Worm (Caenorhabditis elegans) whole organism, L2 larva: ENCODE data around the gene nlp-60.
A peak's percentile ranks its signal among the peaks of the same experiment; 100 is the strongest.

Source experiments
- C34F6.9 ChIP-seq: fragments of 150-350 bp; optimal IDR thresholded peaks from 2 replicates; lab custom pipeline; 2014; ENCODE audit warnings: missing biosample characterization, missing genetic modification characterization
- F13H6.1 ChIP-seq: sonication (generic microtip); optimal IDR thresholded peaks from 2 replicates; lab custom pipeline; 2016; ENCODE audit warnings: missing genetic modification characterization, missing compliant biosample characterization
- R02D3.7 ChIP-seq: fragments of 150-350 bp; optimal IDR thresholded peaks from 2 replicates; lab custom pipeline; 2014; ENCODE audit warnings: missing biosample characterization, missing genetic modification characterization
- Y55F3AM.14 ChIP-seq: fragments of 200-800 bp; sonication (Bioruptor generic); optimal IDR thresholded peaks from 2 replicates; lab custom pipeline; 2018; ENCODE audit warnings: mild to moderate bottlenecking, missing genetic modification characterization, missing compliant biosample characterization
- ZK546.5 ChIP-seq: sonication (generic microtip); optimal IDR thresholded peaks from 2 replicates; lab custom pipeline; 2017; ENCODE audit warnings: missing biosample characterization, missing genetic modification characterization
- aly-2 ChIP-seq: fragments of 150-350 bp; optimal IDR thresholded peaks from 2 replicates; lab custom pipeline; 2014; ENCODE audit warnings: missing biosample characterization, missing genetic modification characterization
- blmp-1 ChIP-seq: sonication (generic microtip); optimal IDR thresholded peaks from 2 replicates; lab custom pipeline; 2017; ENCODE audit warnings: missing genetic modification characterization, mild to moderate bottlenecking, missing compliant biosample characterization, antibody characterized with exemption, moderate library complexity; ENCODE audit not compliant: insufficient read depth
- ceh-82 ChIP-seq: fragments of 150-350 bp; optimal IDR thresholded peaks from 2 replicates; lab custom pipeline; 2014; ENCODE audit warnings: missing biosample characterization, missing genetic modification characterization
- crh-2 ChIP-seq: sonication (generic microtip); optimal IDR thresholded peaks from 2 replicates; lab custom pipeline; 2017; ENCODE audit warnings: missing biosample characterization, missing genetic modification characterization
- dmd-4 ChIP-seq: sonication (generic microtip); optimal IDR thresholded peaks from 2 replicates; lab custom pipeline; 2017; ENCODE audit warnings: missing biosample characterization, missing genetic modification characterization
- egl-27 ChIP-seq: sonication (generic microtip); optimal IDR thresholded peaks from 3 replicates; lab custom pipeline; 2017; ENCODE audit warnings: missing biosample characterization, missing genetic modification reagents, missing genetic modification characterization
- elt-1 ChIP-seq: fragments of 150-350 bp; optimal IDR thresholded peaks from 2 replicates; lab custom pipeline; 2014; ENCODE audit warnings: missing biosample characterization, missing genetic modification characterization
- elt-3 ChIP-seq: sonication (generic microtip); optimal IDR thresholded peaks from 2 replicates; lab custom pipeline; 2017; ENCODE audit warnings: missing biosample characterization, missing genetic modification characterization
- fos-1 ChIP-seq: fragments of 150-350 bp; optimal IDR thresholded peaks from 2 replicates; lab custom pipeline; 2014; ENCODE audit warnings: missing biosample characterization, missing genetic modification characterization
- gmeb-1 ChIP-seq: fragments of 150-350 bp; optimal IDR thresholded peaks from 2 replicates; lab custom pipeline; 2014; ENCODE audit warnings: missing biosample characterization, missing genetic modification characterization
- lin-11 ChIP-seq: fragments of 150-350 bp; sonication (generic microtip); optimal IDR thresholded peaks from 2 replicates; lab custom pipeline; 2014; ENCODE audit warnings: missing biosample characterization, missing genetic modification characterization, inconsistent platforms, mixed read lengths
- lin-13 ChIP-seq: fragments of 150-350 bp; optimal IDR thresholded peaks from 2 replicates; lab custom pipeline; 2014; ENCODE audit warnings: missing biosample characterization, missing genetic modification reagents, missing genetic modification characterization
- lsy-2 ChIP-seq, 2 experiments: fragments of 150-350 bp in 1 of 2; sonication (generic microtip) in 1 of 2; optimal IDR thresholded peaks; 2 replicates each; lab custom pipeline; 2014 to 2017; ENCODE audit warnings: missing biosample characterization in 2 of 2, missing genetic modification characterization in 2 of 2
- mab-5 ChIP-seq: fragments of 150-350 bp; optimal IDR thresholded peaks from 2 replicates; lab custom pipeline; 2014; ENCODE audit warnings: missing biosample characterization, missing genetic modification characterization
- mbf-1 ChIP-seq: sonication (generic microtip); optimal IDR thresholded peaks from 2 replicates; lab custom pipeline; 2017; ENCODE audit warnings: missing biosample characterization, missing genetic modification characterization
- mdl-1 ChIP-seq, 2 experiments: fragments of 150-350 bp in 1 of 2; sonication (generic microtip) in 1 of 2; optimal IDR thresholded peaks; 2 replicates each; lab custom pipeline; 2017; ENCODE audit warnings: missing biosample characterization in 2 of 2, missing genetic modification characterization in 2 of 2
- nhr-10 ChIP-seq: sonication (generic microtip); optimal IDR thresholded peaks from 2 replicates; lab custom pipeline; 2017; ENCODE audit warnings: missing biosample characterization, missing genetic modification characterization
- nhr-11 ChIP-seq: fragments of 150-350 bp; optimal IDR thresholded peaks from 2 replicates; lab custom pipeline; 2014; ENCODE audit warnings: missing biosample characterization, missing genetic modification characterization
- nhr-12 ChIP-seq: fragments of 150-350 bp; optimal IDR thresholded peaks from 2 replicates; lab custom pipeline; 2014; ENCODE audit warnings: missing biosample characterization, missing genetic modification characterization
- nhr-129 ChIP-seq: fragments of 150-350 bp; optimal IDR thresholded peaks from 2 replicates; lab custom pipeline; 2014; ENCODE audit warnings: missing biosample characterization, missing genetic modification characterization
- nhr-21 ChIP-seq: fragments of 150-350 bp; optimal IDR thresholded peaks from 2 replicates; lab custom pipeline; 2014; ENCODE audit warnings: missing biosample characterization, missing genetic modification characterization
- nhr-23 ChIP-seq: fragments of 150-350 bp; optimal IDR thresholded peaks from 2 replicates; lab custom pipeline; 2014; ENCODE audit warnings: missing biosample characterization, missing genetic modification reagents, missing genetic modification characterization
- nhr-237 ChIP-seq: fragments of 150-350 bp; optimal IDR thresholded peaks from 2 replicates; lab custom pipeline; 2014; ENCODE audit warnings: missing biosample characterization, missing genetic modification characterization
- nhr-25 ChIP-seq: fragments of 150-350 bp; sonication (generic microtip); optimal IDR thresholded peaks from 3 replicates; lab custom pipeline; 2014; ENCODE audit warnings: missing biosample characterization, missing genetic modification characterization
- nhr-6 ChIP-seq: fragments of 150-350 bp; optimal IDR thresholded peaks from 2 replicates; lab custom pipeline; 2014; ENCODE audit warnings: missing biosample characterization, missing genetic modification characterization
- nhr-77 ChIP-seq: fragments of 150-350 bp; optimal IDR thresholded peaks from 2 replicates; lab custom pipeline; 2014; ENCODE audit warnings: missing biosample characterization, missing genetic modification characterization
- peb-1 ChIP-seq: fragments of 150-350 bp; optimal IDR thresholded peaks from 2 replicates; lab custom pipeline; 2014; ENCODE audit warnings: missing biosample characterization, missing genetic modification characterization
- sem-4 ChIP-seq: fragments of 150-350 bp; optimal IDR thresholded peaks from 2 replicates; lab custom pipeline; 2014; ENCODE audit warnings: missing biosample characterization, missing genetic modification reagents, missing genetic modification characterization
- skn-1 ChIP-seq: sonication (generic microtip); optimal IDR thresholded peaks from 2 replicates; lab custom pipeline; 2017; ENCODE audit warnings: missing biosample characterization, missing genetic modification characterization
- sma-3 ChIP-seq: sonication (generic microtip); optimal IDR thresholded peaks from 2 replicates; lab custom pipeline; 2016; ENCODE audit warnings: missing genetic modification reagents, missing genetic modification characterization, missing compliant biosample characterization
- sma-9 ChIP-seq, 2 experiments: fragments of 150-350 bp in 1 of 2; sonication (generic microtip) in 1 of 2; optimal IDR thresholded peaks; 2 replicates each; lab custom pipeline; 2014 to 2016; ENCODE audit warnings: missing genetic modification characterization in 2 of 2, mild to moderate bottlenecking in 1 of 2, missing biosample characterization in 1 of 2, missing compliant biosample characterization in 1 of 2, missing genetic modification reagents in 1 of 2, moderate library complexity in 1 of 2
- unc-39 ChIP-seq: fragments of 150-350 bp; optimal IDR thresholded peaks from 2 replicates; lab custom pipeline; 2014; ENCODE audit warnings: missing biosample characterization, missing genetic modification characterization
- unc-55 ChIP-seq: fragments of 150-350 bp; sonication (generic microtip); optimal IDR thresholded peaks from 3 replicates; lab custom pipeline; 2014; ENCODE audit warnings: missing biosample characterization, missing genetic modification reagents, missing genetic modification characterization
- unc-62 ChIP-seq: fragments of 150-350 bp; optimal IDR thresholded peaks from 2 replicates; lab custom pipeline; 2014; ENCODE audit warnings: missing biosample characterization, missing genetic modification reagents, missing genetic modification characterization
- zag-1 ChIP-seq: fragments of 150-350 bp; optimal IDR thresholded peaks from 2 replicates; lab custom pipeline; 2014; ENCODE audit warnings: missing biosample characterization, missing genetic modification characterization
- ztf-1 ChIP-seq: fragments of 200-800 bp; sonication (Bioruptor generic); conservative IDR thresholded peaks from 2 replicates; pipeline ENCODE4 v1.3.6; 2022; ENCODE audit warnings: missing genetic modification characterization, missing compliant biosample characterization
- ztf-4 ChIP-seq: fragments of 150-350 bp; optimal IDR thresholded peaks from 2 replicates; lab custom pipeline; 2014; ENCODE audit warnings: missing biosample characterization, missing genetic modification characterization

The nlp-60 gene

ce11 chrIV:8705504-8705903 lies 26.4 kb upstream of the nlp-60 start, which contains the start of gene H23L24.4:
H23L24.4 (minus strand) TSS chrIV:8705604.
- no peak for TF ChIP-seq sma-9 (GFP tag; optimal IDR thresholded peaks at IDR 0.05; lab: Kevin White, UChicago)
- no peak for TF ChIP-seq sma-9 (tag; optimal IDR thresholded peaks at IDR 0.05; lab: Kevin White, UChicago)
- TF ChIP-seq ztf-4 (tag; lab: Kevin White, UChicago): no peak
- no peak for TF ChIP-seq nhr-25 (tag; lab: Kevin White, UChicago)
- no peak for TF ChIP-seq blmp-1 (tag; lab: Kevin White, UChicago)
- TF ChIP-seq skn-1: no peak
- TF ChIP-seq lin-13 (GFP tag; lab: Kevin White, UChicago): no peak
- TF ChIP-seq peb-1 (tag; lab: Kevin White, UChicago): no peak
- no peak for TF ChIP-seq R02D3.7
- TF ChIP-seq nhr-129 (tag; lab: Kevin White, UChicago): no peak
- TF ChIP-seq egl-27 (tag; lab: Kevin White, UChicago): no peak
- no peak for TF ChIP-seq unc-39 (tag; lab: Kevin White, UChicago)
- no peak for TF ChIP-seq Y55F3AM.14 (GFP tag; lab: Kevin White, UChicago)
- no peak for TF ChIP-seq ztf-1 (GFP tag; lab: Robert Waterston, UW)
- no peak for TF ChIP-seq ceh-82 (tag; lab: Kevin White, UChicago)
- no peak for TF ChIP-seq mbf-1 (tag; lab: Kevin White, UChicago)
- TF ChIP-seq nhr-237 (tag; lab: Kevin White, UChicago): no peak
- no peak for TF ChIP-seq lin-11 (tag; lab: Kevin White, UChicago)
- TF ChIP-seq sem-4 (tag; lab: Kevin White, UChicago): no peak
- TF ChIP-seq, all 48 proteins: peak for 0

- TF ChIP-seq lin-11 (tag; lab: Kevin White, UChicago) (peak; percentile 1), nhr-129 (tag; lab: Kevin White, UChicago) (no peak), nhr-23 (tag; lab: Kevin White, UChicago) (no peak), egl-27 (tag; lab: Kevin White, UChicago) (no peak)
Measured at ce11 chrIV:8697436-8697835, 18.3 kb upstream of the nlp-60 start, which contains the start of gene ttll-11. ttll-11 (plus strand) TSS chrIV:8697736.

- TF ChIP-seq F13H6.1 (peak; percentile 19), crh-2 (tag; lab: Kevin White, UChicago) (no peak), sma-3 (GFP tag; lab: Kevin White, UChicago) (peak; percentile 15), nhr-10 (no peak), unc-55 (GFP tag; lab: Kevin White, UChicago) (peak; percentile 26), nhr-21 (tag; lab: Kevin White, UChicago) (no peak), R02D3.7 (no peak), peb-1 (tag; lab: Kevin White, UChicago) (no peak), C34F6.9 (peak; percentile 6), mab-5 (no peak), lsy-2 (tag; optimal IDR thresholded peaks at IDR 0.05; lab: Kevin White, UChicago) (peak in 1 of 2 experiments; percentile 31), gmeb-1 (tag; lab: Kevin White, UChicago) (peak; percentile 36), ztf-1 (GFP tag; lab: Robert Waterston, UW) (no peak), nhr-6 (tag; lab: Kevin White, UChicago) (no peak)
Measured at ce11 chrIV:8691486-8691885, 12.4 kb upstream of the nlp-60 start, which contains the start of the genes hst-1 and ints-6. hst-1 (minus strand) TSS chrIV:8691513. ints-6 (plus strand) TSS chrIV:8691745.

- TF ChIP-seq mdl-1 (tag; optimal IDR thresholded peaks at IDR 0.05; lab: Kevin White, UChicago) (peak in 1 of 2 experiments; percentile 75), lsy-2 (tag; optimal IDR thresholded peaks at IDR 0.05; lab: Kevin White, UChicago) (peak; percentile 85 to 94), egl-27 (tag; lab: Kevin White, UChicago) (peak; percentile 66), lin-11 (tag; lab: Kevin White, UChicago) (no peak), skn-1 (no peak), Y55F3AM.14 (GFP tag; lab: Kevin White, UChicago) (no peak), unc-39 (tag; lab: Kevin White, UChicago) (no peak), elt-3 (tag; lab: Kevin White, UChicago) (no peak), nhr-237 (tag; lab: Kevin White, UChicago) (no peak), nhr-10 (peak; percentile 48), dmd-4 (no peak), sma-3 (GFP tag; lab: Kevin White, UChicago) (peak; percentile 71), R02D3.7 (peak; percentile 16), fos-1 (tag; lab: Kevin White, UChicago) (peak; percentile 43), unc-62 (GFP tag; lab: Kevin White, UChicago) (no peak), nhr-12 (tag; lab: Kevin White, UChicago) (no peak), unc-55 (GFP tag; lab: Kevin White, UChicago) (peak; percentile 94), sma-9 (GFP tag; optimal IDR thresholded peaks at IDR 0.05; lab: Kevin White, UChicago) (peak; percentile 79), sma-9 (tag; optimal IDR thresholded peaks at IDR 0.05; lab: Kevin White, UChicago) (no peak), crh-2 (tag; lab: Kevin White, UChicago) (peak; percentile 86), mab-5 (peak; percentile 73), nhr-11 (tag; lab: Kevin White, UChicago) (no peak), gmeb-1 (tag; lab: Kevin White, UChicago) (peak; percentile 97), nhr-25 (tag; lab: Kevin White, UChicago) (peak; percentile 90), ZK546.5 (no peak), nhr-23 (tag; lab: Kevin White, UChicago) (no peak), nhr-77 (tag; lab: Kevin White, UChicago) (no peak), aly-2 (tag; lab: Kevin White, UChicago) (no peak), sem-4 (tag; lab: Kevin White, UChicago) (peak; percentile 62), zag-1 (tag; lab: Kevin White, UChicago) (peak; percentile 32), elt-1 (tag; lab: Kevin White, UChicago) (no peak), ztf-1 (GFP tag; lab: Robert Waterston, UW) (no peak), F13H6.1 (peak; percentile 83)
Measured at ce11 chrIV:8687605-8688191, 8.6 kb upstream of the nlp-60 start, which contains the start of gene snrp-3. snrp-3 (minus strand) TSS chrIV:8687810.
